Worm (Caenorhabditis elegans) whole organism, young adult: ENCODE data around the gene F09C8.1.

Experiments
- B0019.2 ChIP-seq: fragments of 200-800 bp; sonication (Bioruptor generic); conservative IDR thresholded peaks from 2 replicates; pipeline ENCODE4 v1.3.6; 2022; ENCODE audit warnings: missing genetic modification reagents, missing genetic modification characterization, missing compliant biosample characterization
- B0336.3 ChIP-seq: fragments of 200-800 bp; sonication (Bioruptor generic); IDR thresholded peaks from 2 replicates; pipeline ENCODE4 v1.3.6; 2022; ENCODE audit warnings: missing genetic modification characterization, missing compliant biosample characterization
- C06A6.2 ChIP-seq: fragments of 200-800 bp; sonication (Bioruptor generic); conservative IDR thresholded peaks from 2 replicates; pipeline ENCODE4 v1.3.6; 2022; ENCODE audit warnings: missing genetic modification characterization, missing compliant biosample characterization
- F33H1.4 ChIP-seq: fragments of 200-800 bp; sonication (Bioruptor generic); IDR thresholded peaks from 2 replicates; pipeline ENCODE4 v1.3.6; 2022; ENCODE audit warnings: missing genetic modification reagents, missing genetic modification characterization, missing compliant biosample characterization
- F37B4.10 ChIP-seq: fragments of 200-800 bp; sonication (Bioruptor generic); IDR thresholded peaks from 2 replicates; pipeline ENCODE4 v1.3.6; 2022; ENCODE audit warnings: missing genetic modification characterization, missing compliant biosample characterization
- F39B2.1 ChIP-seq: fragments of 200-800 bp; sonication (Bioruptor generic); IDR thresholded peaks from 2 replicates; pipeline ENCODE4 v1.3.6; 2022; ENCODE audit warnings: missing genetic modification reagents, missing genetic modification characterization, missing compliant biosample characterization
- K11D2.4 ChIP-seq: fragments of 200-800 bp; sonication (Bioruptor generic); IDR thresholded peaks from 2 replicates; pipeline ENCODE4 v1.3.6; 2022; ENCODE audit warnings: missing genetic modification reagents, missing genetic modification characterization, missing compliant biosample characterization
- K12H6.12 ChIP-seq: fragments of 200-800 bp; sonication (Bioruptor generic); optimal IDR thresholded peaks from 2 replicates; lab custom pipeline; 2018; ENCODE audit warnings: mild to moderate bottlenecking, missing genetic modification characterization, missing compliant biosample characterization
- ZK185.1 ChIP-seq: sonication (generic microtip); optimal IDR thresholded peaks from 2 replicates; lab custom pipeline; 2016; ENCODE audit warnings: mild to moderate bottlenecking, missing genetic modification characterization, missing compliant biosample characterization; ENCODE audit not compliant: poor library complexity, severe bottlenecking
- aptf-2 ChIP-seq: fragments of 200-800 bp; sonication (Bioruptor generic); conservative IDR thresholded peaks from 2 replicates; pipeline ENCODE4 v1.3.6; 2022; ENCODE audit warnings: missing genetic modification reagents, missing genetic modification characterization, missing compliant biosample characterization
- aptf-3 ChIP-seq: fragments of 200-800 bp; sonication (Bioruptor generic); IDR thresholded peaks from 2 replicates; pipeline ENCODE4 v1.3.6; 2022; ENCODE audit warnings: missing genetic modification characterization, missing compliant biosample characterization
- attf-5 ChIP-seq: fragments of 200-800 bp; sonication (Bioruptor generic); optimal IDR thresholded peaks from 2 replicates; lab custom pipeline; 2018; ENCODE audit warnings: mild to moderate bottlenecking, missing genetic modification characterization, missing compliant biosample characterization
- cebp-1 ChIP-seq, 2 experiments: fragments of 200-800 bp in 1 of 2; sonication (Bioruptor generic) in 1 of 2; sonication (generic microtip) in 1 of 2; IDR thresholded peaks in 1 of 2; optimal IDR thresholded peaks in 1 of 2; 2 replicates each; pipeline versions ENCODE4 v1.3.6 to Lab custom; 2017 to 2022; ENCODE audit warnings: missing compliant biosample characterization in 2 of 2, missing genetic modification characterization in 2 of 2, mild to moderate bottlenecking in 1 of 2, missing genetic modification reagents in 1 of 2, moderate library complexity in 1 of 2
- ceh-27 ChIP-seq: fragments of 200-800 bp; sonication (Bioruptor generic); optimal IDR thresholded peaks from 2 replicates; lab custom pipeline; 2018; ENCODE audit warnings: mild to moderate bottlenecking, missing genetic modification characterization, moderate library complexity, missing compliant biosample characterization
- chd-7 ChIP-seq: sonication (generic microtip); optimal IDR thresholded peaks from 2 replicates; lab custom pipeline; 2016; ENCODE audit warnings: mild to moderate bottlenecking, missing genetic modification characterization, moderate library complexity, missing compliant biosample characterization
- die-1 ChIP-seq: sonication (generic microtip); optimal IDR thresholded peaks from 2 replicates; lab custom pipeline; 2016; ENCODE audit warnings: missing genotype, mild to moderate bottlenecking, missing genetic modification characterization, missing compliant biosample characterization
- dox-1 ChIP-seq: fragments of 200-800 bp; sonication (Bioruptor generic); IDR thresholded peaks from 2 replicates; pipeline ENCODE4 v1.3.6; 2022; ENCODE audit warnings: missing genetic modification reagents, missing genetic modification characterization, missing compliant biosample characterization
- egrh-3 ChIP-seq: fragments of 200-800 bp; sonication (Bioruptor generic); IDR thresholded peaks from 2 replicates; pipeline ENCODE4 v1.3.6; 2022; ENCODE audit warnings: missing genetic modification reagents, missing genetic modification characterization, missing compliant biosample characterization
- gei-17 ChIP-seq: fragments of 200-800 bp; sonication (Bioruptor generic); optimal IDR thresholded peaks from 2 replicates; lab custom pipeline; 2018; ENCODE audit warnings: mild to moderate bottlenecking, missing genetic modification characterization, missing compliant biosample characterization
- him-1 ChIP-seq: sonication (generic microtip); optimal IDR thresholded peaks from 2 replicates; lab custom pipeline; 2016; ENCODE audit warnings: missing genotype, missing genetic modification reagents, missing genetic modification characterization, missing compliant biosample characterization
- hmg-1.2 ChIP-seq: fragments of 200-800 bp; sonication (Bioruptor generic); IDR thresholded peaks from 2 replicates; pipeline ENCODE4 v1.3.6; 2022; ENCODE audit warnings: missing genetic modification reagents, missing genetic modification characterization, missing compliant biosample characterization
- lin-26 ChIP-seq: fragments of 200-800 bp; sonication (Bioruptor generic); IDR thresholded peaks from 2 replicates; pipeline ENCODE4 v1.3.6; 2022; ENCODE audit warnings: missing genetic modification reagents, missing genetic modification characterization, missing compliant biosample characterization
- lin-35 ChIP-seq, 3 experiments: fragments of 150-350 bp in 2 of 3; sonication (generic microtip) in 1 of 3; optimal IDR thresholded peaks; 2 replicates each; lab custom pipeline; 2014 to 2018; ENCODE audit warnings: missing biosample characterization in 3 of 3, missing genetic modification characterization in 3 of 3, missing genetic modification reagents in 3 of 3
- lin-40 ChIP-seq: sonication (generic microtip); optimal IDR thresholded peaks from 2 replicates; lab custom pipeline; 2016; ENCODE audit warnings: missing genetic modification characterization, mild to moderate bottlenecking, missing compliant biosample characterization, missing genotype, missing genetic modification reagents
- madf-6 ChIP-seq: fragments of 200-800 bp; sonication (Bioruptor generic); IDR thresholded peaks from 2 replicates; pipeline ENCODE4 v1.3.6; 2022; ENCODE audit warnings: missing genetic modification reagents, missing genetic modification characterization, missing compliant biosample characterization
- madf-8 ChIP-seq: fragments of 200-800 bp; sonication (Bioruptor generic); conservative IDR thresholded peaks from 2 replicates; pipeline ENCODE4 v1.3.6; 2022; ENCODE audit warnings: missing genetic modification reagents, missing genetic modification characterization, missing compliant biosample characterization
- mcd-1 ChIP-seq: fragments of 200-800 bp; sonication (Bioruptor generic); IDR thresholded peaks from 2 replicates; pipeline ENCODE4 v1.3.6; 2022; ENCODE audit warnings: missing genetic modification reagents, missing genetic modification characterization, missing compliant biosample characterization
- pbrm-1 ChIP-seq: fragments of 200-800 bp; sonication (Bioruptor generic); IDR thresholded peaks from 2 replicates; pipeline ENCODE4 v1.3.6; 2022; ENCODE audit warnings: missing genetic modification reagents, missing genetic modification characterization, missing compliant biosample characterization
- sdz-38 ChIP-seq: sonication (generic microtip); optimal IDR thresholded peaks from 2 replicates; lab custom pipeline; 2016; ENCODE audit warnings: missing genotype, missing genetic modification characterization, missing compliant biosample characterization
- sea-2 ChIP-seq: fragments of 200-800 bp; sonication (Bioruptor generic); IDR thresholded peaks from 2 replicates; pipeline ENCODE4 v1.3.6; 2022; ENCODE audit warnings: missing genetic modification characterization, missing compliant biosample characterization
- snpc-4 ChIP-seq, 5 experiments: fragments of 150-350 bp in 1 of 5; sonication (generic microtip) in 4 of 5; optimal IDR thresholded peaks; 2 replicates each; lab custom pipeline; 2014 to 2018; ENCODE audit warnings: missing genetic modification characterization in 5 of 5, missing biosample characterization in 3 of 5, antibody characterized with exemption in 2 of 5, mild to moderate bottlenecking in 2 of 5, missing compliant biosample characterization in 2 of 5, missing genotype in 2 of 5, moderate library complexity in 2 of 5, missing genetic modification reagents in 1 of 5
- somi-1 ChIP-seq: fragments of 200-800 bp; sonication (Bioruptor generic); optimal IDR thresholded peaks from 2 replicates; lab custom pipeline; 2018; ENCODE audit warnings: mild to moderate bottlenecking, missing genetic modification characterization, missing compliant biosample characterization
- tbp1 ChIP-seq: fragments of 200-800 bp; sonication (Bioruptor generic); optimal IDR thresholded peaks from 2 replicates; lab custom pipeline; 2018; ENCODE audit warnings: mild to moderate bottlenecking, missing genetic modification characterization, missing compliant biosample characterization
- unc-130 ChIP-seq: sonication (generic microtip); optimal IDR thresholded peaks from 2 replicates; lab custom pipeline; 2016; ENCODE audit warnings: missing genetic modification reagents, missing genetic modification characterization, missing compliant biosample characterization
- zfh-2 ChIP-seq: fragments of 200-800 bp; sonication (Bioruptor generic); conservative IDR thresholded peaks from 2 replicates; pipeline ENCODE4 v1.3.6; 2022; ENCODE audit warnings: missing genetic modification reagents, missing genetic modification characterization, missing compliant biosample characterization
- ztf-18 ChIP-seq: sonication (generic microtip); optimal IDR thresholded peaks from 2 replicates; lab custom pipeline; 2016; ENCODE audit warnings: missing genotype, mild to moderate bottlenecking, missing genetic modification characterization, missing compliant biosample characterization

Gene F09C8.1

DNA sequence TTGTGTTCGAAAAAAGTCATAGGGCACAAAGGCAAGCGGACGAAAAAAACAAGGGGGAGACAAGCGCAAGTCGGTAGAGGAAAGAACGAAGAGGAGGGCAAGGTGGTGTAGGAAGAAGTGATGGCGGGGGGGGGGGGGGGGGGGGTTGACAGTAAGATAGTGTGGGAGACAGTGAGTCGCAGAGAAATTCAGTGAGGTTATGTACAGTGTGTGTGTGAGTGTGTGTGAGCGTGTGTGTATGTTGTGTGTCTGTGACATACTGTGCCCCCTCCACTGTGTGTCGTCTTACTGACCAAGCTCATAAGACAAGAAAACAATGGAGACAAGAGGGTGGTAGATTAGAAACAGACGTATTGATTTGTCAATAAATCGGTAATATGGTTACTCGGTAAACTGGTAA, 13.2 kb downstream of the F09C8.1 start (continued):
- no peak for TF ChIP-seq die-1 (tag; lab: Kevin White, UChicago)
- no peak for TF ChIP-seq unc-130 (GFP tag; lab: Kevin White, UChicago)
- TF ChIP-seq madf-6 (GFP tag; lab: Robert Waterston, UW) = no peak
- no peak for TF ChIP-seq F33H1.4 (GFP tag; lab: Robert Waterston, UW)

DNA sequence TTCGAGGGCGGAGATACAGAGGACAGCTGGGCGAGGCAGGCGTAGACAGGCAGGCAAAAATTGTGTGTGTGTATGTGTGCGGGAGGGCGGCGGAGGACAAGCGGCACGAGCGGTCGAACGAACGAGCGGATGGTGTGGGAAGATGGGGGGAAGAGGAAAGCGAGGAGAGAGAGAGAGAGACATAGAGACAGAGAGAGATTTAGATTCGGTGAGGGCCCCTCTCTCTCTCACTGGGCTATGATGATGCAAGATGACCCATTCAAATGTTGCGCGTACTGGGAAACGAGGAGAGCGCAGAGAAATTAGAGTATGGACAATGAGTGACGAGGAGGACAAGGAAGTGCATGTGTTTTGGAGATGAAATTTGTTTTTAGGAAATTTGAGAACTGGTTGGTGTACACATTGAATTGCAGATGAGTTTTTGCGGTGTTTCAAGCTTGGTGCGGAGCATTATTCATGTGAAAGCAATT, 15.6 kb downstream of the F09C8.1 start:
- TF ChIP-seq sdz-38 (tag; lab: Kevin White, UChicago) (no peak), dox-1 (GFP tag; lab: Robert Waterston, UW) (peak; percentile 50; the same call in 1 of the 2 replicates), C06A6.2 (GFP tag; lab: Robert Waterston, UW) (0 out of 2 replicates have a peak, but pooled peaks have one; percentile 23), B0019.2 (GFP tag; lab: Robert Waterston, UW) (no peak), mcd-1 (GFP tag; lab: Robert Waterston, UW) (0 out of 2 replicates have a peak, but pooled peaks have one; percentile 18), lin-26 (GFP tag; lab: Robert Waterston, UW) (peak; percentile 25; the same call in 1 of the 2 replicates), aptf-3 (no peak), pbrm-1 (GFP tag; lab: Robert Waterston, UW) (0 out of 2 replicates have a peak, but pooled peaks have one; percentile 43), ztf-18 (peak; percentile 21), K12H6.12 (peak; percentile 75), K11D2.4 (0 out of 2 replicates have a peak, but pooled peaks have one; percentile 24), chd-7 (peak; percentile 61), hmg-1.2 (GFP tag; lab: Robert Waterston, UW) (peak; percentile 41; the same call in 1 of the 2 replicates), snpc-4 (GFP tag; optimal IDR thresholded peaks at IDR 0.05; lab: Kevin White, UChicago) (no peak), snpc-4 (tag; optimal IDR thresholded peaks at IDR 0.05; lab: Kevin White, UChicago) (peak in 1 of 4 experiments; percentile 31), egrh-3 (GFP tag; lab: Robert Waterston, UW) (peak; percentile 74), attf-5 (peak; percentile 9), lin-35 (GFP tag; optimal IDR thresholded peaks at IDR 0.05; lab: Kevin White, UChicago) (peak in 1 of 3 experiments; percentile 35), ceh-27 (GFP tag; lab: Kevin White, UChicago) (peak; percentile 80), sea-2 (GFP tag; lab: Robert Waterston, UW) (0 out of 2 replicates have a peak, but pooled peaks have one; percentile 40), ZK185.1 (peak; percentile 26), aptf-2 (0 out of 2 replicates have a peak, but pooled peaks have one; percentile 42), B0336.3 (GFP tag; lab: Robert Waterston, UW) (peak; percentile 40; the same call in 1 of the 2 replicates), lin-40 (tag; lab: Kevin White, UChicago) (peak; percentile 66), F37B4.10 (GFP tag; lab: Robert Waterston, UW) (no peak), gei-17 (GFP tag; lab: Kevin White, UChicago) (peak; percentile 43), die-1 (tag; lab: Kevin White, UChicago) (peak; percentile 59), F39B2.1 (GFP tag; lab: Robert Waterston, UW) (no peak), zfh-2 (GFP tag; lab: Robert Waterston, UW) (peak; percentile 97), him-1 (tag; lab: Kevin White, UChicago) (no peak), tbp1 (GFP tag; lab: Kevin White, UChicago) (no peak), somi-1 (GFP tag; lab: Kevin White, UChicago) (peak; percentile 13)

ce11 chrX:16146972-16147593, 16.2 kb downstream of the F09C8.1 start, which contains the start of gene F09C8.2:
Gene F09C8.2, minus strand, starts transcription at chrX:16147022.
- TF ChIP-seq madf-8 (GFP tag; lab: Robert Waterston, UW) (no peak), cebp-1 (GFP tag; IDR thresholded peaks at IDR 0.05; lab: Robert Waterston, UW) (peak; percentile 88), cebp-1 (tag; optimal IDR thresholded peaks at IDR 0.05; lab: Kevin White, UChicago) (peak; percentile 96)
